Worm (Caenorhabditis elegans): Measurements from ENCODE around the gene acs-14.

- TF ChIP-seq ref-1 (GFP tag; conservative IDR thresholded peaks at IDR 0.05), result no peak
- no peak for TF ChIP-seq tab-1 (GFP tag; IDR thresholded peaks at IDR 0.05)
These were observed 8.6 kb upstream of the acs-14 start for ce11 chrV:9499295-9499694.

Measured in whole organism, midembryonic.